Fruit fly (Drosophila melanogaster): ENCODE results near the gene mud.

mud gene

DNA sequence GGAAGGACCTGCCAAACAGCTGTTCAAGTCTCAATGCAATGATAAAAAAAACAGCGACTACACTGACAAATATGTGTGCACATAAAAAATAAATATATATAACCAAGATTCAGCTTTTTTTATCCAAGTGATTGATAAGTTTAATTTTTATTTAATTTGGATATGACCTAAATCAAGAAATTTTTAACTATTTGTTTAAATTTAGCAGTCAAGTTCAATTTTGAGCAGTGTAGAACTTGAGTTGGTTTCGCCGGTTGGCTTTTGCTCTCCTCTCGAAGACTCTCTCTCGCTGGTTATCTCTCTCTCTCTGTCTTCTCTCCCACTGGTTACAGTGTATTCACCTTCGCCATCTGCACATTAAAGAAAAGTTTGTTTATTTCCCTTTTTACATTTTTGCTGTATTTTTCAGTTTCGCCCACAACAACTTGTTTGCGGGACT lies 29.5 kb upstream of the mud start (continued):
- TF ChIP-seq CG3919 (GFP tag; optimal IDR thresholded peaks at IDR 0.05): peak; percentile 97
- peak; percentile 97 for TF ChIP-seq Smox (GFP tag; optimal IDR thresholded peaks at IDR 0.05)
- TF ChIP-seq Ets21C (GFP tag; optimal IDR thresholded peaks at IDR 0.05): peak; percentile 92
- TF ChIP-seq fkh (GFP tag; optimal IDR thresholded peaks at IDR 0.05): peak; percentile 44
- peak; percentile 96 for TF ChIP-seq achi (GFP tag; optimal IDR thresholded peaks at IDR 0.05)
- peak; percentile 98 for TF ChIP-seq Met (GFP tag; optimal IDR thresholded peaks at IDR 0.05)
- peak; percentile 90 for TF ChIP-seq Blimp-1 (GFP tag; optimal IDR thresholded peaks at IDR 0.05)
- peak; percentile 98 for TF ChIP-seq topi (GFP tag; optimal IDR thresholded peaks at IDR 0.05)

DNA sequence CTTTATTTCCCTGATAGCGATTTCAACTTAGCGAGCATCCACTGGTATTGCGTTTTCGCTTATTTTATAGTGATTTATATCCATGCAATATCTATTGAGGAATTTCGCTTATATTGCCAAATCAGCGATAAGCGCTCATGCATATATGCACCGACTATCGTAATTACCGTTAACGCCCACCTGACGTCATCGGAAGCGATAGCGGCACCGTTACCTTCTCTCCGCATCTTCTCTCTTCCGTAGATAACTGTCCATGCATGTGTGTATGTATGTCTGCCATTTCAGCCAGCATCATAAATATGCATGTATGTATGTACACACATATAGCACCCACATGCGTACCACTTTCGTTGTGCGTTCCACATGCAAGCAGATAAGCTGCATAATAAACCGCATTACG lies 26.4 kb upstream of the mud start:
- TF ChIP-seq dac (GFP tag; optimal IDR thresholded peaks at IDR 0.05) (no peak), CG1621 (tag; optimal IDR thresholded peaks at IDR 0.05) (no peak), CG16779 (tag; optimal IDR thresholded peaks at IDR 0.05) (no peak), CG6276 (GFP tag; optimal IDR thresholded peaks at IDR 0.05) (no peak), Lpt (GFP tag; optimal IDR thresholded peaks at IDR 0.05) (no peak), Eip78C (GFP tag) (peak; percentile 49)

DNA sequence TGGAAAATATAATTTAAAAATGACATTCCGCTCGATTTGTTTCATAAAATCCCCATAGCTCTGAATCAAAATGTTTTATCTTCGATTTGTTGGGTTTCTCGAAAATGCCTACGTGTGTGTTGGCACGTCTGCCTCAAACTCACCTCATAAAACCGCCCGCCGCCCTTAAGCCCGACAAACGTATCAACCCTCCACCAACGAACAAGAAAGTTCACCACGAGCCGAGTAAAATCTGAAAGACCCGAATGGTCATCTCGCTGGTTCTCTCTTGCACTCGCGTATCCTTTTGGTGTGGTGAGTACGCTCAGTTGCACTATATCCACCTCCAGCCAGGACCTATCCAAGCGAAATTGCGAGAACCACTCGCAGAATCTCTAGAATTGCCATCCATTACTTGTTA lies 25.5 kb upstream of the mud start:
- TF ChIP-seq CG10669 (GFP tag; optimal IDR thresholded peaks at IDR 0.05) (no peak), eg (GFP tag; IDR thresholded peaks at IDR 0.05) (no peak), Eip75B (GFP tag; optimal IDR thresholded peaks at IDR 0.05) (no peak), topi (GFP tag; optimal IDR thresholded peaks at IDR 0.05) (no peak), cyc (GFP tag; optimal IDR thresholded peaks at IDR 0.05) (no peak), CG16779 (tag; optimal IDR thresholded peaks at IDR 0.05) (no peak), CG7368 (GFP tag; optimal IDR thresholded peaks at IDR 0.05) (no peak), ss (GFP tag; optimal IDR thresholded peaks at IDR 0.05) (no peak), Sox102F (GFP tag; optimal IDR thresholded peaks at IDR 0.05) (no peak), CG6276 (GFP tag; optimal IDR thresholded peaks at IDR 0.05) (no peak), dac (GFP tag; optimal IDR thresholded peaks at IDR 0.05) (no peak), CG6792 (GFP tag; optimal IDR thresholded peaks at IDR 0.05) (no peak), fd85E (GFP tag; optimal IDR thresholded peaks at IDR 0.05) (no peak), Eip93F (GFP tag; optimal IDR thresholded peaks at IDR 0.05) (no peak), CG3919 (GFP tag; optimal IDR thresholded peaks at IDR 0.05) (no peak), svp (GFP tag) (no peak), Eip78C (GFP tag) (no peak), CG9139 (GFP tag; optimal IDR thresholded peaks at IDR 0.05) (no peak), salr (GFP tag; optimal IDR thresholded peaks at IDR 0.05) (no peak)

dm6 chrX:14225665-14226064 lies 21.9 kb upstream of the mud start, which contains the start of gene CG11674:
Gene CG11674 (minus strand): TSS chrX:14225879.
- TF ChIP-seq fd85E (GFP tag; optimal IDR thresholded peaks at IDR 0.05) (no peak), Hr38 (GFP tag; optimal IDR thresholded peaks at IDR 0.05) (no peak), CG34406 (GFP tag; optimal IDR thresholded peaks at IDR 0.05) (no peak), fkh (GFP tag; optimal IDR thresholded peaks at IDR 0.05) (no peak), Gug (GFP tag; IDR thresholded peaks at IDR 0.05) (no peak), CG10669 (GFP tag; optimal IDR thresholded peaks at IDR 0.05) (no peak), CG6854 (GFP tag; optimal IDR thresholded peaks at IDR 0.05) (no peak), svp (GFP tag) (no peak)

DNA sequence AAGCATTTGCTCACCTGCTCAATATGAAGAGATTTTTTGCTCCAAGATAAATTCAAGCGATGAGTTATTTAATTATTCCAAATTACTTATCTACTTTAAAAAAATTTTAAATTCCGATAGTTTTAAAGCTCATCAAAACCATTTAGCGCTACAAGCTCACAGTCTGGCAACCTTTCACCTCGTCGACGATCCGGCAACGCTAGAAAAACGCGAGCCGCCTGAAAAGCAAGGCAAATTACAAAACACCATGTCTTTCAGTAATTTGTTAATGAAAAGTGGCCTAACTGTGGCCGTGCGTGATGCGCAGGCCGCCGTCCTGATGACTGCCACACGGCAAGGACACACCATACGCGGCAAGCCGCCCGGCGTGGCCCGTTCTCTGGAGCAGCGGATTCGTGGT lies 21.4 kb upstream of the mud start, which contains the start of gene mRpL38:
TSS of gene mRpL38 (plus strand) at position 197 of the 400 bp plus-strand sequence.
- no peak for TF ChIP-seq CG11762 (GFP tag; optimal IDR thresholded peaks at IDR 0.05; ENCODE audit: insufficient read depth)
- peak; percentile 26 for TF ChIP-seq svp (GFP tag)

DNA sequence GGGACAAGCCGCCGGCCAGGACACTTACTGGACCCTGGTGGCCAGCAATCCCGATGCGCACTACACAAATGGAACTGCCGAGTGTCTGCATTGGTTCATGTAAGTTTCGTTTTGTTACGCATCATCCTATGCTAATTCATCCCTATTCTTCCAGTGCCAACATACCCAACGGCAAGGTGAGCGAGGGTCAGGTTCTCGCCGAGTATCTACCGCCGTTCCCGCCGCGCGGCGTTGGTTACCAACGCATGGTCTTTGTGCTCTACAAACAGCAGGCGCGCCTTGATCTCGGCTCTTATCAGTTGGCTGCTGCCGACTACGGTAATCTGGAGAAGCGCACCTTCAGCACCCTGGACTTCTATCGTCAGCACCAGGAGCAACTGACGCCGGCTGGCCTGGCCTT lies 20.5 kb upstream of the mud start:
- TF ChIP-seq acj6 (GFP tag; optimal IDR thresholded peaks at IDR 0.05) (no peak), svp (GFP tag) (peak; percentile 94)

Data from whole organism, prepupa.